Fruit fly (Drosophila melanogaster): ENCODE data around the gene CG11109.

- TF ChIP-seq Myc (optimal IDR thresholded peaks at IDR 0.05), result no peak
- TF ChIP-seq h (optimal IDR thresholded peaks at IDR 0.05), result no peak
- no peak for TF ChIP-seq psq (optimal IDR thresholded peaks at IDR 0.05)
- no peak for TF ChIP-seq insv (optimal IDR thresholded peaks at IDR 0.05)
These were observed 37.4 kb downstream of the CG11109 start for dm6 chr3L:22909325-22909904.
